Worm (Caenorhabditis elegans): ENCODE measurements around the gene F35D11.4.

DNA sequence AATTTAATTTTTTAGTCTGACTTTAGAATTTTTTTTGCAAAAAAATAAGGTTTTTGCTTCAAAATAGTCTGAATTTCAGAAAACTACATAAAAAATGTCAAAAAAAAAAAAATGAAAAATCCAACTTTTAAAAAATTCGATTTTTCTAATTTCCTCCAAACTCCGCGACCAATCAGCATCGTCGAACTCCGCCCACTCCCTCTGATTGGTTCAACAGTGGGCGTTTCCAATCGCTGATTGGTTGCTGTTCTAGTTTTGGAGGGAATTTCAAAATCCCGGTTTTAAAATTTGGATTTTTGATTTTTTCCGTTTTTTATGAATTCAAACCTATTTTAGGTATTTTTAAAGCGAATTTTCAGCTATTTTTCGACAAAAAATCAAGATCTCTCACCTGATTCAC lies 2.4 kb upstream of the F35D11.4 start:
- TF ChIP-seq fkh-10 (GFP tag; optimal IDR thresholded peaks at IDR 0.05) (no peak), F13H6.1 (tag; optimal IDR thresholded peaks at IDR 0.05) (no peak), ztf-16 (tag; optimal IDR thresholded peaks at IDR 0.05) (no peak), pqm-1 (tag; optimal IDR thresholded peaks at IDR 0.05) (no peak), K02D7.2 (tag; optimal IDR thresholded peaks at IDR 0.05) (no peak), ceh-14 (tag; optimal IDR thresholded peaks at IDR 0.05) (no peak), pha-4 (tag; optimal IDR thresholded peaks at IDR 0.05) (no peak), pag-3 (tag; optimal IDR thresholded peaks at IDR 0.05; ENCODE audit: borderline replicate concordance) (no peak), ceh-19 (GFP tag; optimal IDR thresholded peaks at IDR 0.05) (no peak), pha-2 (tag; optimal IDR thresholded peaks at IDR 0.05) (no peak), C08G9.2 (tag; optimal IDR thresholded peaks at IDR 0.05) (no peak)
